Worm (Caenorhabditis elegans): ENCODE data around the gene F55C12.6.
A peak's percentile ranks its signal among the peaks of the same experiment; 100 is the strongest.

Gene F55C12.6

DNA sequence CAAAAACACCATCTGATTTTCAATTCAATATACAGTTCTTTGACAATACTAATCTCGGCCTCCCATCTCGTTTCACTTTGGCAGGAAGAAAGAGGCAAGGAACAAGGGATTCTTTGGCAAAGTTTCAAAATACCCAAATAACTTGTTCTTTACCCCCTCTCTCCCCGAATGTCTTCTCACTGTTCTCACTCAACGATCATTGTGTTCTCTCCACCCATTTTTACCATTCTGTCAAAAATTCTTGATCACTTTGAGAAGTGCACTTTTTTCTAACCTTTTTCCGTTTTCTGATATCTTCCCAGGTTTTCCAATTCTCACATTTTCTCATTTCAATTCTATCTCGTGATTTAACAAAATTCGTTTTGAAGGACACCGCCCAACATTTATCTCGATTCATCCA lies 21.8 kb downstream of the F55C12.6 start, which contains the start of gene H41C03.1:
H41C03.1 (plus strand) TSS at position 301 of the 400 bp plus-strand sequence.
- no peak for TF ChIP-seq fax-1 (tag; optimal IDR thresholded peaks at IDR 0.05)
- no peak for TF ChIP-seq T23F11.4 (GFP tag; optimal IDR thresholded peaks at IDR 0.05)
- no peak for TF ChIP-seq unc-42 (tag; optimal IDR thresholded peaks at IDR 0.05)
- no peak for TF ChIP-seq eyg-1 (tag; optimal IDR thresholded peaks at IDR 0.05)
- no peak for TF ChIP-seq ama-1 (optimal IDR thresholded peaks at IDR 0.05)
- no peak for TF ChIP-seq ttx-3 (tag; optimal IDR thresholded peaks at IDR 0.05)
- TF ChIP-seq ceh-14 (tag; optimal IDR thresholded peaks at IDR 0.05) = no peak
- no peak for TF ChIP-seq ceh-18 (tag; optimal IDR thresholded peaks at IDR 0.05)
- TF ChIP-seq unc-3 (GFP tag; conservative IDR thresholded peaks at IDR 0.05) = no peak
- no peak for TF ChIP-seq unc-3 (tag; optimal IDR thresholded peaks at IDR 0.05)
- no peak for TF ChIP-seq lim-6 (tag; optimal IDR thresholded peaks at IDR 0.05)
- no peak for TF ChIP-seq odd-2 (tag; optimal IDR thresholded peaks at IDR 0.05)
- no peak for TF ChIP-seq madf-2 (tag; optimal IDR thresholded peaks at IDR 0.05)
- TF ChIP-seq npax-4 (tag; optimal IDR thresholded peaks at IDR 0.05) = no peak
- no peak for TF ChIP-seq ceh-34 (tag; optimal IDR thresholded peaks at IDR 0.05)
- no peak for TF ChIP-seq nfya-1 (tag; optimal IDR thresholded peaks at IDR 0.05)
- no peak for TF ChIP-seq sox-2 (GFP tag; IDR thresholded peaks at IDR 0.05)
- no peak for TF ChIP-seq zip-5 (tag; optimal IDR thresholded peaks at IDR 0.05)

DNA sequence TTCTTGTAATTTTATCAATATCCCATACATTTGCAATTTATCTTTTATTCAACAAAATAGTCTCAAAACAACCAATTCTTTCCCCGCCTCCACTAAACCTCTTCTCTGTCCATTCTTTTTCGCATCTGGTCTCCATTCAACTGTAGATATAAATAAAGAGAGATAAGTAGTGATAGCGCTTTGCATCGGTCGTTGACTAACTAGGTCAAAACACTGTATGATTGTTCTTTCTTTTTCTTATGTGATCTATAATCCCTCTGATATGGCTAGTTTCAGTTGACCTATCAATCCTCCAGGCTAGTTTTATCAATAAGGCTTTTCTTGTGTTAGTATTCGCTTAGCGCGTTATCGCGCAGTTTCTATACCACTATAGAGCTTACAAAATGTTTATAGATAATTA lies 22.7 kb downstream of the F55C12.6 start:
- TF ChIP-seq pat-9 (tag; optimal IDR thresholded peaks at IDR 0.05) = no peak
- TF ChIP-seq sdc-2 (tag; optimal IDR thresholded peaks at IDR 0.05) = no peak
- TF ChIP-seq lim-6 (tag; optimal IDR thresholded peaks at IDR 0.05) = no peak

DNA sequence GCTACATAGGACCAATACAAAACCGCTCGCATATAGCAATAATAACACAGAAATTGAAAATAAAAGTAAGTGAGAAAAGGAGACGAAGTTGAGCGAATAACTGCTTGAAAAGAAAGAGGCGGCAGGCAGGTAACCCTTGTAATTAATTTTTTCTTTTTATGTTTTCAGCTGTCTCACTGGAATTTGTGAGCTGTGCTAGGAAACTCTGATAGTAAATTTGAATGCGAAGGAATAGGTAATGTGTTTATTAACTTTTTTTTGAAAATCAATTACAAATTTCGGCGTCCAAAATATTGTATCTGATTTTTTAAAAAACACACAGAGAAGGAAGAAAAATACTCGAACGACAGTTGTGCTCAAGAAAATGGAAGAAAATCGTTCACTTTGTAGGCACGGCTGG lies 23.9 kb downstream of the F55C12.6 start, which contains the start of gene H41C03.2:
H41C03.2 (minus strand) TSS at position 101 of the 400 bp plus-strand sequence.
- TF ChIP-seq fkh-10 (GFP tag; optimal IDR thresholded peaks at IDR 0.05) = no peak
- no peak for TF ChIP-seq pqm-1 (tag; optimal IDR thresholded peaks at IDR 0.05)
- no peak for TF ChIP-seq C08G9.2 (tag; optimal IDR thresholded peaks at IDR 0.05)
- no peak for TF ChIP-seq syd-9 (tag; optimal IDR thresholded peaks at IDR 0.05)
- no peak for TF ChIP-seq sox-2 (GFP tag; IDR thresholded peaks at IDR 0.05)
- TF ChIP-seq elt-4 (tag; optimal IDR thresholded peaks at IDR 0.05) = no peak
- TF ChIP-seq lin-11 (tag; optimal IDR thresholded peaks at IDR 0.05) = no peak

DNA sequence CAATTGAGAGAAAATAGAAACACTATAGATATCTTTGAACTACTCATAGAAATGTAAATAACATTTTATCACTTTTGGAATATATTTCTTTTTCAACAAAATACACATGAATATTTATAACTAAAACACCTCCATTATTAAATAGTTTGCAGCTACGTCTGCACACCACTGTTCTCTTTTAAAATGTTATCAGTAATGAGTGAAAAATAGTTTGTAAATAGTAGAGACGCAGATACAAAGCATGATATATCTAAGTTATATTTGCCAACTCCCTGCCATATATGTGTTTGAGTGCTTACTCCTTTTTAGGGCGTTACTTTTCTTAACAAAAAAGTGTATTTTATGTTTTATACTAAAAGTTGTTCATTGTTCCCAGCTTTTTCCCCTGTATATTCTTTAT lies 29.8 kb downstream of the F55C12.6 start:
- no peak for TF ChIP-seq dve-1 (tag; optimal IDR thresholded peaks at IDR 0.05)
- TF ChIP-seq madf-2 (tag; optimal IDR thresholded peaks at IDR 0.05) = no peak
- no peak for TF ChIP-seq ceh-14 (tag; optimal IDR thresholded peaks at IDR 0.05)
- peak; percentile 58 for TF ChIP-seq elt-2 (tag; optimal IDR thresholded peaks at IDR 0.05)
- no peak for TF ChIP-seq T23F11.4 (GFP tag; optimal IDR thresholded peaks at IDR 0.05)

DNA sequence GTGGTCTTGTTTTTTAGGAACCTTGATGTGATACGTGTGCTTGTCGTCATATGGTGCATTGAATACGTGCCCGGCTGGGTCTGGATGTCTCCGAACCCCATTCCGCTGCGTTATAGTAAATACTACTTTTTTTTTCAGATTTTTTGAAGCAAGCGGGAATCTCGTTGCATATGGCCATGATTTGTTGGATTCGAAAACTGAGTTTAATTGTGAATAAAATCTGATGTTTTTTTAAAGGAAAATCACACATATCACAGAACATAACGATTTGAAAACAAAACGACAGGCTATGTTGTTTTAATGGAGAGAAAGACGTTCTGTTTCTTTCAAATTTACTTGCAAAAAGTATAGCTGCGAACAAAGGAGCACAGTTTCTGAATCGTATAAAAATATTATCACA lies 30.5 kb downstream of the F55C12.6 start, which contains the start of the genes ZK1248.17 and H41C03.3:
ZK1248.17 (minus strand) TSS at position 101 of the 400 bp plus-strand sequence.
H41C03.3 (plus strand) TSS at position 337 of the 400 bp plus-strand sequence.
- TF ChIP-seq eyg-1 (tag; optimal IDR thresholded peaks at IDR 0.05) (no peak), hlh-15 (tag; optimal IDR thresholded peaks at IDR 0.05) (no peak), ceh-14 (tag; optimal IDR thresholded peaks at IDR 0.05) (no peak), T23F11.4 (GFP tag; optimal IDR thresholded peaks at IDR 0.05) (no peak), mec-3 (tag; optimal IDR thresholded peaks at IDR 0.05; ENCODE audit: borderline replicate concordance) (no peak), hlh-30 (tag; optimal IDR thresholded peaks at IDR 0.05; ENCODE audit: insufficient read depth) (no peak), ceh-48 (tag; optimal IDR thresholded peaks at IDR 0.05) (no peak), Y22D7AL.16 (tag; optimal IDR thresholded peaks at IDR 0.05) (no peak), syd-9 (tag; optimal IDR thresholded peaks at IDR 0.05) (no peak), che-1 (tag; optimal IDR thresholded peaks at IDR 0.05) (no peak), pha-4 (tag; optimal IDR thresholded peaks at IDR 0.05) (no peak), ceh-30 (tag; optimal IDR thresholded peaks at IDR 0.05) (no peak), pat-9 (tag; optimal IDR thresholded peaks at IDR 0.05) (no peak), rnt-1 (tag; optimal IDR thresholded peaks at IDR 0.05) (no peak), elt-2 (tag; optimal IDR thresholded peaks at IDR 0.05) (no peak)

All from whole organism, late embryonic.